Worm (Caenorhabditis elegans) whole organism, late embryonic: Measurements from ENCODE around the gene F20E11.17.

Experiments used
- ama-1 ChIP-seq: fragments of 150-350 bp; optimal IDR thresholded peaks from 2 replicates; lab custom pipeline; 2014
- elt-4 ChIP-seq: sonication (generic microtip); optimal IDR thresholded peaks from 2 replicates; lab custom pipeline; 2016; ENCODE audit warnings: missing genetic modification characterization, missing compliant biosample characterization
- nhr-232 ChIP-seq: sonication (generic microtip); optimal IDR thresholded peaks from 2 replicates; lab custom pipeline; 2016; ENCODE audit warnings: missing genetic modification characterization, missing compliant biosample characterization
- tbx-7 ChIP-seq: sonication (generic microtip); optimal IDR thresholded peaks from 2 replicates; lab custom pipeline; 2016; ENCODE audit warnings: missing genotype, missing genetic modification characterization, missing compliant biosample characterization

DNA sequence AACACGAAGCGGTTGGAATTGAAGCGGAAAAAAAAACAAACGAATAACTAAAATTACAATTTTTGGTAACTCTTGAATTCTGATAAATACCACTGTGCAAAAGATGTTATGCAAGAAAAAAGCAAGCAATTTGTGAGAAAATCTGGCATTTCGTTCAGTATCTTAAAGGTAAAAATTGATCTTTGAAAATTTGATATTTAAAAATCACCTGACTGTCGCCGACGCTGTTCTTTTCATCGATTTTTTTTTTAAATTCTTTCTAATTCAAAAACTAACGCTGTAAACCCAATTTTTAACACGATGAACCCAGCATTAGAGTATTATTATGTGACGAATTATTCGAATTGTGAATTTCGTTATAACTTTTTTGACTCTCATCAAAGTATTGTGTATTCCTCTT lies 4.6 kb upstream of the F20E11.17 start, which contains the start of gene srh-123:
- TF ChIP-seq nhr-232 (tag; lab: Kevin White, UChicago) (no peak), tbx-7 (no peak), elt-4 (tag; lab: Kevin White, UChicago) (no peak), ama-1 (lab: Kevin White, UChicago) (no peak)
